Fruit fly (Drosophila melanogaster): ENCODE data around the gene Mst36Fa.
A peak's percentile ranks its signal among the peaks of the same experiment; 100 is the strongest.

Gene Mst36Fa

DNA sequence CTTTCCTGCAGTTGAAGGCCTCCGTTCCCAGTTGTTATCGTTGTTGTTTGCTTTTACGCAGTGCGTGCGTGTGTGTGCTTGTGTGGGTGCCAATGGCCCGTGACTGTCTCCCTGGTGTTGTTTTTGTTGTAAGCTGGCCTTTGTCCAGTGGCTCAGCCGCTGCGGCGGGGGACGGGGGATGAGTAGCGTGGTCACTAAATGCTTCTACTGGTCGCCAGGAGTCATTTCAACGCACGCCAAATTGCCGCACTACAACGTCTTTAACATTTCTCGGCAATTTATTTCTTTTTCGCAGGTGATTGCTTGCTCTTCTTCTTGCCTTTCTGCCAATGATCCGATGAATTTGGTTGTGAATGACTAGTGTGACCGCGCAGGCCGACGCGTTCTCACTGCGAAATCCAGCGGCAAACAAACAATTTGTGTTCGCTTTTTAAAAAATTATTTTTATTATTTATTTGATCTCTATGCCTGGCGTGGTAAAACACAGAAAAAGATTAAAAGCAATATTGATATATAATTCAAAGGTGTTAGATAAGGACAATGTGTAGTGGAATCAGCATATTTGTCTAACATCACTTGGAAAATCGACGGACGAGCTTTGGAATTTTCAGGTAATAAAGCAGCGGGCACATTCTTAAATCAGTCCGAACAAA lies 31.6 kb upstream of the Mst36Fa start, which contains the start of the genes Faf2 and Grip71 (continued):
- TF ChIP-seq CG11762 (GFP tag; optimal IDR thresholded peaks at IDR 0.05; ENCODE audit: insufficient read depth) (peak; percentile 61), CG9139 (GFP tag; optimal IDR thresholded peaks at IDR 0.05) (peak; percentile 49), fd59A (GFP tag; optimal IDR thresholded peaks at IDR 0.05) (peak; percentile 53), CG6163 (GFP tag; IDR thresholded peaks at IDR 0.05) (peak; percentile 91), eg (GFP tag; IDR thresholded peaks at IDR 0.05) (peak; percentile 95), Hr38 (GFP tag; optimal IDR thresholded peaks at IDR 0.05) (peak; percentile 37), CG8632 (GFP tag; optimal IDR thresholded peaks at IDR 0.05) (peak; percentile 69), net (GFP tag; optimal IDR thresholded peaks at IDR 0.05) (peak; percentile 71), Eip93F (GFP tag; optimal IDR thresholded peaks at IDR 0.05) (peak; percentile 82), CG10631 (GFP tag; optimal IDR thresholded peaks at IDR 0.05) (peak; percentile 89), dac (GFP tag; optimal IDR thresholded peaks at IDR 0.05) (peak; percentile 85), topi (GFP tag; optimal IDR thresholded peaks at IDR 0.05) (peak; percentile 79)

DNA sequence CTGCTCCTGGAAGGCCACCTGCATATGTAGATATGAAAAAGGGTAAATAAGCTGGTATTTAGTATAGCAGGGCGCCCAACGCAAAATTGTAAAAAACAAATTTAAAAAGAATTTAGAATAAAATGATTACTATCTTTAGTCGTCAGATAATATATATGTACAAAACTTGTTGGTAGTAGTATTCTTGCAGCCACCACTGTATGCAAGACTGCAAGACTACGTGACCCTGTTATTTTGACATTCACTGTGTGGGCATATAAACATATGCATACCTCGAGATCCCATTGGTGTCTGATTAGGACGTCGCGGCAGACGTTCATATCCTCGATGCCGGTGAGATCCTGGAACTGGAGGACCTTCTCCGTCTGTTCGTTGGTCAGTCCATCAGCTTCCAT lies 31.0 kb upstream of the Mst36Fa start:
- TF ChIP-seq CG4318 (GFP tag; optimal IDR thresholded peaks at IDR 0.05) (no peak), Eip78C (GFP tag) (peak; percentile 89), CG32006 (GFP tag; optimal IDR thresholded peaks at IDR 0.05) (peak; percentile 9), CG15336 (GFP tag; IDR thresholded peaks at IDR 0.05) (0 out of 2 replicates have a peak, but pooled peaks have one; percentile 15), salr (GFP tag; optimal IDR thresholded peaks at IDR 0.05) (no peak), CG11902 (GFP tag; optimal IDR thresholded peaks at IDR 0.05) (peak; percentile 3), net (GFP tag; optimal IDR thresholded peaks at IDR 0.05) (peak; percentile 55), Eip75B (GFP tag; optimal IDR thresholded peaks at IDR 0.05) (peak; percentile 44), spab (GFP tag; optimal IDR thresholded peaks at IDR 0.05) (no peak), CG6276 (GFP tag; optimal IDR thresholded peaks at IDR 0.05) (no peak), CG11762 (GFP tag; optimal IDR thresholded peaks at IDR 0.05; ENCODE audit: insufficient read depth) (peak; percentile 14), Hr39 (GFP tag; optimal IDR thresholded peaks at IDR 0.05) (peak; percentile 58), CG16779 (tag; optimal IDR thresholded peaks at IDR 0.05) (no peak), fkh (GFP tag; optimal IDR thresholded peaks at IDR 0.05) (peak; percentile 61), fd85E (GFP tag; optimal IDR thresholded peaks at IDR 0.05) (no peak), CG7368 (GFP tag; optimal IDR thresholded peaks at IDR 0.05) (peak; percentile 47), Blimp-1 (GFP tag; optimal IDR thresholded peaks at IDR 0.05) (no peak), CG8319 (GFP tag; optimal IDR thresholded peaks at IDR 0.05) (peak; percentile 10), fd59A (GFP tag; optimal IDR thresholded peaks at IDR 0.05) (peak; percentile 9), CG34406 (GFP tag; optimal IDR thresholded peaks at IDR 0.05) (no peak), CG6854 (GFP tag; optimal IDR thresholded peaks at IDR 0.05) (no peak), Met (GFP tag; optimal IDR thresholded peaks at IDR 0.05) (peak; percentile 56), Lpt (GFP tag; optimal IDR thresholded peaks at IDR 0.05) (no peak), topi (GFP tag; optimal IDR thresholded peaks at IDR 0.05) (peak; percentile 62), achi (GFP tag; optimal IDR thresholded peaks at IDR 0.05) (peak; percentile 54), Hr4 (GFP tag; optimal IDR thresholded peaks at IDR 0.05) (peak; percentile 71), eg (GFP tag; IDR thresholded peaks at IDR 0.05) (0 out of 3 replicates have a peak, but pooled peaks have one; percentile 54), svp (GFP tag) (no peak), CG10631 (GFP tag; optimal IDR thresholded peaks at IDR 0.05) (peak; percentile 44), esn (GFP tag; optimal IDR thresholded peaks at IDR 0.05) (peak; percentile 63), CG10669 (GFP tag; optimal IDR thresholded peaks at IDR 0.05) (peak; percentile 11), CG3919 (GFP tag; optimal IDR thresholded peaks at IDR 0.05) (peak; percentile 65), cyc (GFP tag; optimal IDR thresholded peaks at IDR 0.05) (peak; percentile 34), Smox (GFP tag; optimal IDR thresholded peaks at IDR 0.05) (peak; percentile 63), Gug (GFP tag; IDR thresholded peaks at IDR 0.05) (no peak), CG8632 (GFP tag; optimal IDR thresholded peaks at IDR 0.05) (no peak), Eip93F (GFP tag; optimal IDR thresholded peaks at IDR 0.05) (no peak), CG6808 (GFP tag; optimal IDR thresholded peaks at IDR 0.05) (no peak), CG1621 (tag; optimal IDR thresholded peaks at IDR 0.05) (no peak), CG3032 (tag; optimal IDR thresholded peaks at IDR 0.05) (no peak), CG11294 (GFP tag; IDR thresholded peaks at IDR 0.05) (no peak), pdm3 (GFP tag; optimal IDR thresholded peaks at IDR 0.05) (peak; percentile 56), CG9139 (GFP tag; optimal IDR thresholded peaks at IDR 0.05) (no peak), CG6163 (GFP tag; IDR thresholded peaks at IDR 0.05) (peak; percentile 13; the same call in 1 of the 3 replicates), Hr38 (GFP tag; optimal IDR thresholded peaks at IDR 0.05) (peak; percentile 5), Ets21C (GFP tag; optimal IDR thresholded peaks at IDR 0.05) (no peak)
